Fruit fly (Drosophila melanogaster): Measurements from ENCODE around the gene Acsx1R.

The Acsx1R gene

dm6 chr3R:19816758-19817157 is 39.7 kb upstream of the Acsx1R start:
- TF ChIP-seq CG8388 (GFP tag; optimal IDR thresholded peaks at IDR 0.05): peak; percentile 34
- no peak for TF ChIP-seq lbe (GFP tag; optimal IDR thresholded peaks at IDR 0.05)
- no peak for TF ChIP-seq CG14050 (GFP tag; IDR thresholded peaks at IDR 0.05)
- peak; percentile 96 for TF ChIP-seq CG8359 (GFP tag; optimal IDR thresholded peaks at IDR 0.05; ENCODE audit: borderline replicate concordance)
- TF ChIP-seq chif (GFP tag; optimal IDR thresholded peaks at IDR 0.05): no peak
- no peak for TF ChIP-seq Sry-β (GFP tag; optimal IDR thresholded peaks at IDR 0.05)
- no peak for TF ChIP-seq CG12391 (tag; optimal IDR thresholded peaks at IDR 0.05)
- TF ChIP-seq crc (GFP tag; optimal IDR thresholded peaks at IDR 0.05): no peak
- no peak for TF ChIP-seq CG4360 (GFP tag; IDR thresholded peaks at IDR 0.05)
- no peak for TF ChIP-seq pan (optimal IDR thresholded peaks at IDR 0.05)
- TF ChIP-seq pan (GFP tag; optimal IDR thresholded peaks at IDR 0.05 in 1 of 2, IDR thresholded peaks at IDR 0.05 in 1 of 2): no peak
- TF ChIP-seq sug (tag; optimal IDR thresholded peaks at IDR 0.05): no peak
- no peak for TF ChIP-seq inv (GFP tag; IDR thresholded peaks at IDR 0.05; ENCODE audit: partially characterized antibody)
- no peak for TF ChIP-seq CG42726 (GFP tag; IDR thresholded peaks at IDR 0.05; ENCODE audit: partially characterized antibody)
- no peak for TF ChIP-seq amos (GFP tag; IDR thresholded peaks at IDR 0.05; ENCODE audit: partially characterized antibody)
- no peak for TF ChIP-seq CG1529 (GFP tag; optimal IDR thresholded peaks at IDR 0.05)
- TF ChIP-seq pros (GFP tag; optimal IDR thresholded peaks at IDR 0.05): no peak
- no peak for TF ChIP-seq CG8089 (GFP tag; optimal IDR thresholded peaks at IDR 0.05)
- no peak for TF ChIP-seq bigmax (GFP tag; optimal IDR thresholded peaks at IDR 0.05)

- TF ChIP-seq Poxn (GFP tag; IDR thresholded peaks at IDR 0.05) (no peak), exex (tag; optimal IDR thresholded peaks at IDR 0.05) (no peak), Doc3 (GFP tag; IDR thresholded peaks at IDR 0.05; ENCODE audit: partially characterized antibody) (no peak), pnt (GFP tag; optimal IDR thresholded peaks at IDR 0.05) (no peak), bigmax (GFP tag; optimal IDR thresholded peaks at IDR 0.05) (no peak), bab2 (GFP tag; optimal IDR thresholded peaks at IDR 0.05) (no peak), CG17186 (GFP tag; optimal IDR thresholded peaks at IDR 0.05) (no peak), CG5953 (GFP tag; IDR thresholded peaks at IDR 0.05) (no peak), CG11696 (GFP tag; IDR thresholded peaks at IDR 0.05) (no peak), Fer3 (tag; optimal IDR thresholded peaks at IDR 0.05) (no peak), Antp (GFP tag; optimal IDR thresholded peaks at IDR 0.05) (no peak), sob (GFP tag; IDR thresholded peaks at IDR 0.05) (no peak), CG32767 (GFP tag; IDR thresholded peaks at IDR 0.05) (no peak), vvl (GFP tag; IDR thresholded peaks at IDR 0.05) (no peak), Ptx1 (GFP tag; IDR thresholded peaks at IDR 0.05) (no peak), CG9609 (GFP tag; optimal IDR thresholded peaks at IDR 0.05) (no peak), Hr3 (GFP tag; optimal IDR thresholded peaks at IDR 0.05) (no peak), ewg (GFP tag; optimal IDR thresholded peaks at IDR 0.05) (no peak), CG8290 (GFP tag; optimal IDR thresholded peaks at IDR 0.05) (no peak), CG8290 (tag; optimal IDR thresholded peaks at IDR 0.05) (no peak), ac (GFP tag; optimal IDR thresholded peaks at IDR 0.05) (no peak)
Observed at dm6 chr3R:19813217-19813616, 36.1 kb upstream of the Acsx1R start.

- TF ChIP-seq wdn (GFP tag; IDR thresholded peaks at IDR 0.05): no peak
- peak; percentile 78 for TF ChIP-seq Ets65A (GFP tag)
Observed at dm6 chr3R:19812472-19812871, 35.4 kb upstream of the Acsx1R start.

All from whole organism, embryonic.